In the genomic region with DNA sequence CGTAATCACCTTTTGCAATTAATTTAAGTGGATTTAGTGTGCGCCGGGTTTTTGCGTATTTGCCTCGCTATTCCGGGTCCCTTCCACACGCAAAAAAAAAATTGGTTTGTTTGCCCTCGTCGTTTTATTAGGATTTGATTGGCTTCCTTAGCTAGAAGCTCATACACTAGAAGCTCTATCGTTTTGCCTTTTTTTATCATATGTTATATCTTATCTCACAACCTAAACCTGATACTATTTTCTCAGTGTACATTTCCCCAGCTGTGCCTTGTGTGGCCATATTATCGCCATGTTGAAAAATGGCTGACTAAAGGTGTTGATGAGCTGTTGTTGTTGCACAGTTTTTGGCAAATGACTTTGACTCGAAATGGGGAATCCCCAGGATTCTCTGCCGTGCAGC, we compare ENCODE assay signal across 2 fruit fly cellular contexts.
TF ChIP-seq lines count a peak whose summit lies in the region.

No protein-coding gene starts in this region.

TF ChIP-seq in whole organism, embryonic, 481 proteins besides CTCF, POLR2A, EP300 and RAD21 (continued from another document and continues in another):
- TF ChIP-seq usp (GFP tag; optimal IDR thresholded peaks at IDR 0.05; lab: Kevin White, UChicago), result no peak
- TF ChIP-seq lov (optimal IDR thresholded peaks at IDR 0.05; lab: Kevin White, UChicago), result no peak
- TF ChIP-seq lov (GFP tag; IDR thresholded peaks at IDR 0.05; lab: Robert Waterston, UW), result no peak
- no peak for TF ChIP-seq CG3995 (GFP tag; optimal IDR thresholded peaks at IDR 0.05; lab: Kevin White, UChicago)
- TF ChIP-seq CG17328 (GFP tag; IDR thresholded peaks at IDR 0.05; lab: Robert Waterston, UW), result no peak
- TF ChIP-seq bab2 (GFP tag; optimal IDR thresholded peaks at IDR 0.05; lab: Kevin White, UChicago), result peak; percentile 15
- TF ChIP-seq CG7556 (GFP tag; optimal IDR thresholded peaks at IDR 0.05; lab: Kevin White, UChicago), result peak; percentile 26
- no peak for TF ChIP-seq CG15011 (GFP tag; optimal IDR thresholded peaks at IDR 0.05; lab: Kevin White, UChicago)
- peak; percentile 35 for TF ChIP-seq NfI (GFP tag; optimal IDR thresholded peaks at IDR 0.05; lab: Kevin White, UChicago)
- peak; percentile 35 for TF ChIP-seq CG7839 (tag; optimal IDR thresholded peaks at IDR 0.05; lab: Kevin White, UChicago)
- TF ChIP-seq gcm2 (GFP tag; optimal IDR thresholded peaks at IDR 0.05; lab: Kevin White, UChicago), result no peak
- TF ChIP-seq CG6175 (GFP tag; IDR thresholded peaks at IDR 0.05; lab: Robert Waterston, UW), result no peak
- TF ChIP-seq CG7745 (tag; optimal IDR thresholded peaks at IDR 0.05; lab: Kevin White, UChicago), result no peak
- TF ChIP-seq CG17829 (tag; optimal IDR thresholded peaks at IDR 0.05; lab: Kevin White, UChicago), result no peak
- peak; percentile 20 for TF ChIP-seq HHEX (GFP tag; optimal IDR thresholded peaks at IDR 0.05; lab: Kevin White, UChicago)
- no peak for TF ChIP-seq ERR (GFP tag; optimal IDR thresholded peaks at IDR 0.05; lab: Kevin White, UChicago)
- TF ChIP-seq CG15601 (tag; optimal IDR thresholded peaks at IDR 0.05; lab: Kevin White, UChicago), result no peak
- TF ChIP-seq MESR4 (GFP tag; optimal IDR thresholded peaks at IDR 0.05; lab: Kevin White, UChicago), result no peak
- no peak for TF ChIP-seq CrebB (tag; optimal IDR thresholded peaks at IDR 0.05; lab: Kevin White, UChicago)
- TF ChIP-seq gsb (GFP tag; IDR thresholded peaks at IDR 0.05; lab: Robert Waterston, UW), result peak; percentile 32; the same call in 1 of the 2 replicates
- TF ChIP-seq CG9609 (GFP tag; optimal IDR thresholded peaks at IDR 0.05; lab: Kevin White, UChicago), result peak; percentile 48
- no peak for TF ChIP-seq CG12155 (GFP tag; optimal IDR thresholded peaks at IDR 0.05; lab: Kevin White, UChicago)
- peak; percentile 37 to 40 for TF ChIP-seq dpn (GFP tag; optimal IDR thresholded peaks at IDR 0.05; lab: Kevin White, UChicago)
- peak; percentile 34 for TF ChIP-seq PHDP (tag; optimal IDR thresholded peaks at IDR 0.05; lab: Kevin White, UChicago)
- peak; percentile 25 for TF ChIP-seq Chrac-16 (GFP tag; optimal IDR thresholded peaks at IDR 0.05; lab: Kevin White, UChicago)
- 0 out of 2 replicates have a peak, but pooled peaks have one; percentile 27 for TF ChIP-seq HLH3B (GFP tag; IDR thresholded peaks at IDR 0.05; lab: Robert Waterston, UW)
- TF ChIP-seq jing (GFP tag; optimal IDR thresholded peaks at IDR 0.05; lab: Kevin White, UChicago), result no peak
- TF ChIP-seq CG6254 (GFP tag; optimal IDR thresholded peaks at IDR 0.05; lab: Kevin White, UChicago), result no peak
- no peak for TF ChIP-seq scrt (GFP tag; optimal IDR thresholded peaks at IDR 0.05; lab: Kevin White, UChicago)
- no peak for TF ChIP-seq nom (GFP tag; optimal IDR thresholded peaks at IDR 0.05; lab: Kevin White, UChicago)
- peak; percentile 16 for TF ChIP-seq gro (GFP tag; optimal IDR thresholded peaks at IDR 0.05; lab: Kevin White, UChicago)
- TF ChIP-seq CG11504 (tag; optimal IDR thresholded peaks at IDR 0.05; lab: Kevin White, UChicago), result peak; percentile 45
- TF ChIP-seq Mes4 (GFP tag; optimal IDR thresholded peaks at IDR 0.05; lab: Kevin White, UChicago), result peak; percentile 3
- TF ChIP-seq CG4730 (GFP tag; IDR thresholded peaks at IDR 0.05; lab: Robert Waterston, UW), result no peak
- TF ChIP-seq Oaz (GFP tag; IDR thresholded peaks at IDR 0.05; lab: Robert Waterston, UW), result 0 out of 2 replicates have a peak, but pooled peaks have one; percentile 25
- TF ChIP-seq chm (GFP tag; IDR thresholded peaks at IDR 0.05; lab: Robert Waterston, UW), result no peak
- TF ChIP-seq CG11696 (GFP tag; IDR thresholded peaks at IDR 0.05; lab: Robert Waterston, UW), result no peak
- TF ChIP-seq Rx (GFP tag; IDR thresholded peaks at IDR 0.05; lab: Robert Waterston, UW), result 0 out of 2 replicates have a peak, but pooled peaks have one; percentile 25
- peak; percentile 32 for TF ChIP-seq crc (GFP tag; optimal IDR thresholded peaks at IDR 0.05; lab: Kevin White, UChicago)
- TF ChIP-seq rib (GFP tag; IDR thresholded peaks at IDR 0.05; lab: Robert Waterston, UW), result no peak
- no peak for TF ChIP-seq H15 (GFP tag; IDR thresholded peaks at IDR 0.05; lab: Robert Waterston, UW)
- TF ChIP-seq Dref (GFP tag; IDR thresholded peaks at IDR 0.05; lab: Robert Waterston, UW), result no peak
- TF ChIP-seq jigr1 (GFP tag; IDR thresholded peaks at IDR 0.05; lab: Robert Waterston, UW), result no peak
- peak; percentile 16 for TF ChIP-seq Hsf (GFP tag; optimal IDR thresholded peaks at IDR 0.05; lab: Kevin White, UChicago)
- TF ChIP-seq Trl (optimal IDR thresholded peaks at IDR 0.05; lab: Kevin White, UChicago), result no peak
- peak; percentile 28 for TF ChIP-seq Trl (GFP tag; optimal IDR thresholded peaks at IDR 0.05; lab: Kevin White, UChicago)
- TF ChIP-seq CG12236 (GFP tag; optimal IDR thresholded peaks at IDR 0.05; lab: Kevin White, UChicago), result no peak
- TF ChIP-seq trh (GFP tag; optimal IDR thresholded peaks at IDR 0.05; lab: Kevin White, UChicago), result no peak
- peak; percentile 93 for TF ChIP-seq Ets65A (GFP tag; lab: Kevin White, UChicago)
- TF ChIP-seq mam (GFP tag; optimal IDR thresholded peaks at IDR 0.05; lab: Kevin White, UChicago), result peak; percentile 35
- TF ChIP-seq CG11695 (GFP tag; IDR thresholded peaks at IDR 0.05; lab: Robert Waterston, UW), result peak; percentile 51; the same call in 1 of the 3 replicates
- TF ChIP-seq sr (GFP tag; IDR thresholded peaks at IDR 0.05; lab: Robert Waterston, UW), result no peak
- TF ChIP-seq CG1832 (GFP tag; optimal IDR thresholded peaks at IDR 0.05; lab: Kevin White, UChicago), result no peak
- no peak for TF ChIP-seq CG14667 (GFP tag; IDR thresholded peaks at IDR 0.05; lab: Robert Waterston, UW)
- TF ChIP-seq oc (tag; optimal IDR thresholded peaks at IDR 0.05; lab: Kevin White, UChicago), result no peak
- no peak for TF ChIP-seq ken (GFP tag; IDR thresholded peaks at IDR 0.05; lab: Robert Waterston, UW)
- TF ChIP-seq CG10979 (tag; optimal IDR thresholded peaks at IDR 0.05; lab: Kevin White, UChicago), result peak; percentile 38
- TF ChIP-seq D (optimal IDR thresholded peaks at IDR 0.05; lab: Kevin White, UChicago), result no peak
- no peak for TF ChIP-seq D (GFP tag; optimal IDR thresholded peaks at IDR 0.05; lab: Kevin White, UChicago)
- no peak for TF ChIP-seq fd64A (GFP tag; optimal IDR thresholded peaks at IDR 0.05; lab: Kevin White, UChicago)
- 0 out of 3 replicates have a peak, but pooled peaks have one; percentile 32 for TF ChIP-seq Mrtf (GFP tag; IDR thresholded peaks at IDR 0.05; lab: Robert Waterston, UW)
- no peak for TF ChIP-seq croc (GFP tag; conservative IDR thresholded peaks at IDR 0.05; lab: Robert Waterston, UW)
- TF ChIP-seq CG10209 (GFP tag; optimal IDR thresholded peaks at IDR 0.05; lab: Kevin White, UChicago), result peak; percentile 1
- no peak for TF ChIP-seq HmgD (GFP tag; optimal IDR thresholded peaks at IDR 0.05; lab: Kevin White, UChicago)
- TF ChIP-seq dan (GFP tag; IDR thresholded peaks at IDR 0.05; lab: Robert Waterston, UW), result no peak
- no peak for TF ChIP-seq pita (GFP tag; optimal IDR thresholded peaks at IDR 0.05; lab: Kevin White, UChicago)

TF ChIP-seq in whole organism, prepupa, 60 proteins besides CTCF, POLR2A, EP300 and RAD21 (continued from another document):
- TF ChIP-seq dsx (GFP tag; optimal IDR thresholded peaks at IDR 0.05; lab: Kevin White, UChicago; ENCODE audit: poor library complexity, severe bottlenecking) (peak; percentile 13), fd59A (GFP tag; optimal IDR thresholded peaks at IDR 0.05; lab: Kevin White, UChicago) (no peak), CG6854 (GFP tag; optimal IDR thresholded peaks at IDR 0.05; lab: Kevin White, UChicago) (no peak), eg (GFP tag; IDR thresholded peaks at IDR 0.05; lab: Robert Waterston, UW) (peak; percentile 49; the same call in 1 of the 3 replicates), CG10669 (GFP tag; optimal IDR thresholded peaks at IDR 0.05; lab: Kevin White, UChicago) (peak; percentile 53), esn (GFP tag; optimal IDR thresholded peaks at IDR 0.05; lab: Kevin White, UChicago) (peak; percentile 51), Eip78C (GFP tag; lab: Kevin White, UChicago) (peak; percentile 84), Sox14 (GFP tag; optimal IDR thresholded peaks at IDR 0.05; lab: Kevin White, UChicago) (peak; percentile 33), acj6 (GFP tag; optimal IDR thresholded peaks at IDR 0.05; lab: Kevin White, UChicago) (peak; percentile 41), CG9139 (GFP tag; optimal IDR thresholded peaks at IDR 0.05; lab: Kevin White, UChicago) (no peak), CG11294 (GFP tag; IDR thresholded peaks at IDR 0.05; lab: Robert Waterston, UW) (no peak), net (GFP tag; optimal IDR thresholded peaks at IDR 0.05; lab: Kevin White, UChicago) (no peak), CG6163 (GFP tag; IDR thresholded peaks at IDR 0.05; lab: Robert Waterston, UW) (peak; percentile 54; the same call in 1 of the 3 replicates), svp (GFP tag; lab: Kevin White, UChicago) (peak; percentile 58), Hr38 (GFP tag; optimal IDR thresholded peaks at IDR 0.05; lab: Kevin White, UChicago) (no peak), Smox (GFP tag; optimal IDR thresholded peaks at IDR 0.05; lab: Kevin White, UChicago) (no peak), Sox102F (GFP tag; optimal IDR thresholded peaks at IDR 0.05; lab: Kevin White, UChicago) (peak; percentile 45), Eip93F (GFP tag; optimal IDR thresholded peaks at IDR 0.05; lab: Kevin White, UChicago) (no peak), cyc (GFP tag; optimal IDR thresholded peaks at IDR 0.05; lab: Kevin White, UChicago) (peak; percentile 30), Lpt (GFP tag; optimal IDR thresholded peaks at IDR 0.05; lab: Kevin White, UChicago) (no peak), Gug (GFP tag; IDR thresholded peaks at IDR 0.05; lab: Robert Waterston, UW) (0 out of 2 replicates have a peak, but pooled peaks have one; percentile 17), CG31627 (GFP tag; optimal IDR thresholded peaks at IDR 0.05; lab: Kevin White, UChicago) (peak; percentile 41), CG11762 (GFP tag; optimal IDR thresholded peaks at IDR 0.05; lab: Kevin White, UChicago; ENCODE audit: insufficient read depth) (peak; percentile 7), CG10631 (GFP tag; optimal IDR thresholded peaks at IDR 0.05; lab: Kevin White, UChicago) (peak; percentile 44), Met (GFP tag; optimal IDR thresholded peaks at IDR 0.05; lab: Kevin White, UChicago) (peak; percentile 55), OdsH (GFP tag; optimal IDR thresholded peaks at IDR 0.05; lab: Kevin White, UChicago) (peak; percentile 47), fkh (GFP tag; optimal IDR thresholded peaks at IDR 0.05; lab: Kevin White, UChicago) (no peak), CG11902 (GFP tag; optimal IDR thresholded peaks at IDR 0.05; lab: Kevin White, UChicago) (no peak), CG4318 (GFP tag; optimal IDR thresholded peaks at IDR 0.05; lab: Kevin White, UChicago) (no peak), Hr39 (GFP tag; optimal IDR thresholded peaks at IDR 0.05; lab: Kevin White, UChicago) (peak; percentile 46), CG6276 (GFP tag; optimal IDR thresholded peaks at IDR 0.05; lab: Kevin White, UChicago) (peak; percentile 3), CG3919 (GFP tag; optimal IDR thresholded peaks at IDR 0.05; lab: Kevin White, UChicago) (peak; percentile 64), Sox15 (GFP tag; optimal IDR thresholded peaks at IDR 0.05; lab: Kevin White, UChicago) (peak; percentile 11), CG1621 (tag; optimal IDR thresholded peaks at IDR 0.05; lab: Kevin White, UChicago) (peak; percentile 47), achi (GFP tag; optimal IDR thresholded peaks at IDR 0.05; lab: Kevin White, UChicago) (peak; percentile 54), CG16779 (tag; optimal IDR thresholded peaks at IDR 0.05; lab: Kevin White, UChicago) (no peak), Hr4 (GFP tag; optimal IDR thresholded peaks at IDR 0.05; lab: Kevin White, UChicago) (peak; percentile 48), vri (GFP tag; optimal IDR thresholded peaks at IDR 0.05; lab: Kevin White, UChicago) (peak; percentile 13)
